Worm (Caenorhabditis elegans): ENCODE measurements around the gene lpr-6.

lpr-6 gene

ce11 chrX:11067256-11067655 is 7.5 kb downstream of the lpr-6 start:
- no peak for TF ChIP-seq ceh-31 (tag; optimal IDR thresholded peaks at IDR 0.05)
- TF ChIP-seq ceh-14 (tag; optimal IDR thresholded peaks at IDR 0.05), result no peak
- no peak for TF ChIP-seq ceh-22 (tag; optimal IDR thresholded peaks at IDR 0.05)

- no peak for TF ChIP-seq sox-4 (tag; optimal IDR thresholded peaks at IDR 0.05)
- no peak for TF ChIP-seq ceh-45 (GFP tag; IDR thresholded peaks at IDR 0.05)
- TF ChIP-seq ceh-31 (tag; optimal IDR thresholded peaks at IDR 0.05), result peak; percentile 10
- TF ChIP-seq pag-3 (tag; optimal IDR thresholded peaks at IDR 0.05; ENCODE audit: borderline replicate concordance), result no peak
- no peak for TF ChIP-seq gmeb-2 (tag; optimal IDR thresholded peaks at IDR 0.05)
- TF ChIP-seq ceh-14 (tag; optimal IDR thresholded peaks at IDR 0.05), result peak; percentile 3
- TF ChIP-seq unc-42 (tag; optimal IDR thresholded peaks at IDR 0.05), result peak; percentile 43
- peak; percentile 65 for TF ChIP-seq ceh-48 (tag; optimal IDR thresholded peaks at IDR 0.05)
Observed at ce11 chrX:11068334-11068733, 8.5 kb downstream of the lpr-6 start, which contains the start of gene apt-9. TSS of gene apt-9 (plus strand) at chrX:11068527.

ce11 chrX:11072701-11073100 is 12.9 kb downstream of the lpr-6 start:
- TF ChIP-seq K09A11.1 (tag; optimal IDR thresholded peaks at IDR 0.05; ENCODE audit: insufficient read depth), result no peak
- no peak for TF ChIP-seq ceh-22 (tag; optimal IDR thresholded peaks at IDR 0.05)
- TF ChIP-seq syd-9 (tag; optimal IDR thresholded peaks at IDR 0.05), result no peak
- no peak for TF ChIP-seq unc-55 (GFP tag; optimal IDR thresholded peaks at IDR 0.05)
- no peak for TF ChIP-seq ceh-24 (tag; optimal IDR thresholded peaks at IDR 0.05)
- no peak for TF ChIP-seq pros-1 (tag; optimal IDR thresholded peaks at IDR 0.05)
- no peak for TF ChIP-seq lin-11 (tag; optimal IDR thresholded peaks at IDR 0.05)
- TF ChIP-seq hlh-13 (GFP tag; optimal IDR thresholded peaks at IDR 0.05), result no peak
- no peak for TF ChIP-seq lim-6 (tag; optimal IDR thresholded peaks at IDR 0.05)
- no peak for TF ChIP-seq ceh-31 (tag; optimal IDR thresholded peaks at IDR 0.05)
- no peak for TF ChIP-seq fkh-10 (GFP tag; optimal IDR thresholded peaks at IDR 0.05)
- no peak for TF ChIP-seq ref-2 (tag; optimal IDR thresholded peaks at IDR 0.05)
- no peak for TF ChIP-seq ceh-6 (GFP tag; optimal IDR thresholded peaks at IDR 0.05)
- no peak for TF ChIP-seq mec-3 (tag; optimal IDR thresholded peaks at IDR 0.05; ENCODE audit: borderline replicate concordance)
- TF ChIP-seq hlh-8 (tag; optimal IDR thresholded peaks at IDR 0.05), result no peak
- TF ChIP-seq nhr-232 (tag; optimal IDR thresholded peaks at IDR 0.05), result no peak

- TF ChIP-seq pros-1 (tag; optimal IDR thresholded peaks at IDR 0.05), result no peak
- TF ChIP-seq mec-3 (tag; optimal IDR thresholded peaks at IDR 0.05; ENCODE audit: borderline replicate concordance), result no peak
- no peak for TF ChIP-seq ceh-6 (GFP tag; optimal IDR thresholded peaks at IDR 0.05)
- TF ChIP-seq lim-6 (tag; optimal IDR thresholded peaks at IDR 0.05), result no peak
Observed at ce11 chrX:11073358-11073757, 13.6 kb downstream of the lpr-6 start, which contains the start of gene W04G3.5. TSS of gene W04G3.5 (plus strand) at chrX:11073658.

ce11 chrX:11076491-11076890 is 16.7 kb downstream of the lpr-6 start, which contains the start of gene W04G3.12:
TSS of gene W04G3.12 (minus strand) at chrX:11076801.
- no peak for TF ChIP-seq eyg-1 (tag; optimal IDR thresholded peaks at IDR 0.05)
- TF ChIP-seq rnt-1 (tag; optimal IDR thresholded peaks at IDR 0.05), result no peak
- no peak for TF ChIP-seq nhr-11 (tag; optimal IDR thresholded peaks at IDR 0.05)
- no peak for TF ChIP-seq ceh-14 (tag; optimal IDR thresholded peaks at IDR 0.05)
- TF ChIP-seq unc-42 (tag; optimal IDR thresholded peaks at IDR 0.05), result no peak
- TF ChIP-seq T23F11.4 (GFP tag; optimal IDR thresholded peaks at IDR 0.05), result no peak
- TF ChIP-seq fax-1 (tag; optimal IDR thresholded peaks at IDR 0.05), result no peak
- no peak for TF ChIP-seq lim-6 (tag; optimal IDR thresholded peaks at IDR 0.05)

ce11 chrX:11078150-11078549 is 18.4 kb downstream of the lpr-6 start, which contains the start of gene W04G3.10:
TSS of gene W04G3.10 (minus strand) at chrX:11078250.
- TF ChIP-seq pros-1 (tag; optimal IDR thresholded peaks at IDR 0.05) (no peak), T23F11.4 (GFP tag; optimal IDR thresholded peaks at IDR 0.05) (no peak), sdc-2 (tag; optimal IDR thresholded peaks at IDR 0.05) (no peak), ceh-34 (tag; optimal IDR thresholded peaks at IDR 0.05) (no peak), unc-42 (tag; optimal IDR thresholded peaks at IDR 0.05) (no peak)
